Fruit fly (Drosophila melanogaster) whole organism, wandering third instar larva: Measurements from ENCODE around the gene RpL7.

Source experiments
- Hr78 ChIP-seq: fragments of >200 bp; optimal IDR thresholded peaks from 2 replicates; lab custom pipeline; 2017; ENCODE audit warnings: missing biosample characterization, missing genetic modification characterization
- Jra ChIP-seq: sonication (Bioruptor generic); optimal IDR thresholded peaks from 2 replicates; lab custom pipeline; 2016; ENCODE audit warnings: missing biosample characterization, missing genetic modification characterization
- Rel ChIP-seq, 2 experiments: fragments of 200-800 bp; sonication (Bioruptor generic) in 1 of 2; optimal IDR thresholded peaks; 2 replicates in 1 of 2; 3 replicates in 1 of 2; lab custom pipeline; 2016 to 2019; ENCODE audit warnings: mild to moderate bottlenecking in 2 of 2, missing biosample characterization in 2 of 2, missing genetic modification characterization in 2 of 2, moderate library complexity in 1 of 2
- br ChIP-seq: fragments of 200-800 bp; sonication (Bioruptor generic); optimal IDR thresholded peaks from 2 replicates; lab custom pipeline; 2016; ENCODE audit warnings: missing biosample characterization, missing genetic modification characterization
- h ChIP-seq: fragments of 200-800 bp; sonication (Bioruptor generic); optimal IDR thresholded peaks from 3 replicates; lab custom pipeline; 2016; ENCODE audit warnings: missing biosample characterization, mild to moderate bottlenecking, missing genetic modification characterization
- lola ChIP-seq: fragments of >200 bp; optimal IDR thresholded peaks from 2 replicates; lab custom pipeline; 2017; ENCODE audit warnings: missing biosample characterization, missing genetic modification characterization
- psq ChIP-seq: fragments of 200-800 bp; sonication (Bioruptor generic); optimal IDR thresholded peaks from 3 replicates; lab custom pipeline; 2017; ENCODE audit warnings: missing biosample characterization, mild to moderate bottlenecking, missing genetic modification characterization, moderate library complexity
- sage ChIP-seq: fragments of 200-800 bp; sonication (Bioruptor generic); optimal IDR thresholded peaks from 2 replicates; lab custom pipeline; 2016; ENCODE audit warnings: missing biosample characterization, mild to moderate bottlenecking, missing genetic modification characterization
- sv ChIP-seq: fragments of 200-800 bp; sonication (Bioruptor generic); optimal IDR thresholded peaks from 3 replicates; lab custom pipeline; 2016; ENCODE audit warnings: missing biosample characterization, missing genetic modification characterization
- tai ChIP-seq: sonication (Bioruptor generic); optimal IDR thresholded peaks from 2 replicates; lab custom pipeline; 2016; ENCODE audit warnings: missing biosample characterization, missing genetic modification characterization
- usp ChIP-seq: fragments of >200 bp; optimal IDR thresholded peaks from 2 replicates; lab custom pipeline; 2017; ENCODE audit warnings: missing biosample characterization, missing genetic modification characterization

DNA sequence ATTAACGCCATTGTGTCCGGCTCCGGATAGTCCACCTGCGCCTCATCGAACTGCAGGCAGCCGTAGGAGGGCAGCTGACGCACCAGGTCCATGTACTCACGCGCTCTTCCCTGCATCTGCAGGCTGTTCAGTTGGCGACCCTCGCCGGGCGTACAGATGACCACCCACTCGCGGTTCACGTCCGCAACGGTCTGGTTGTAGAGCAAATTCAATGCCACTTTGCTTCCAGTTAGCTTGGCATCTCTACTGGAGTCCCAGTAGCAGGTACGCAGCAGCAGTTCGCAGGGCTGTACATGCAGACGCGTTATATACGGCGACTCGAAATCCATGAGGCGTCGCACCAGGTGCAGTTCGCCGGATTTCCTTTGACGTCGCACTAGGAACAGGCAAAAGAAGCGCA, 5.1 kb downstream of the RpL7 start:
- no peak for TF ChIP-seq psq (GFP tag; lab: Kevin White, UChicago)
- no peak for TF ChIP-seq br
- no peak for TF ChIP-seq Rel (GFP tag; optimal IDR thresholded peaks at IDR 0.05; lab: Kevin White, UChicago)
- no peak for TF ChIP-seq Rel (tag; optimal IDR thresholded peaks at IDR 0.05; lab: Kevin White, UChicago)
- no peak for TF ChIP-seq sage
- TF ChIP-seq lola (GFP tag; lab: Kevin White, UChicago) = no peak
- no peak for TF ChIP-seq Hr78 (GFP tag; lab: Kevin White, UChicago)
- no peak for TF ChIP-seq h (GFP tag; lab: Kevin White, UChicago)
- no peak for TF ChIP-seq tai (GFP tag; lab: Kevin White, UChicago)
- no peak for TF ChIP-seq sv (GFP tag; lab: Kevin White, UChicago)
- no peak for TF ChIP-seq usp
- TF ChIP-seq Jra = no peak
